Worm (Caenorhabditis elegans): Measurements from ENCODE around the gene ptr-9.

The ptr-9 gene

DNA sequence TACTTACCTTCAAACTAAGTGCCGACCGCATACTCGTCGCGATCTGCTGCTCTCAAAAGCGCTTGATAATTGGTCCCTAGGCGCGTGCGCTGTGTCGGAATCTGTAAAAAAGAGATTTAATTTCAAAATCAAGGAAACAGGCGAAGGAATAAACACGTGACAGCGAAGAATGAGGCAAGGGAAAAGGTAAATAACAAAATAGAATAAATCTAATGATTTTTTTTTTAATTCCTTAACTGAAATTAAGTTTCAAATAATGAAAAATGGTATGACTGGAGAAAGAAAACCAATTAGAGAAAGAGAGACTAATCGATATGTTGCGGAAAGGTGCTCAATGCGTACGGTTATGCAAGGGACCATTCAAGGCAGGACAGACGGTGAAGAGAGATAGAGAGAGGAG lies 52.3 kb downstream of the ptr-9 start, which contains the start of gene cya-1:
Gene cya-1 (minus strand): TSS at position 101 of the 400 bp plus-strand sequence.
- peak; percentile 8; the same call in 1 of the 2 replicates for TF ChIP-seq madf-6 (GFP tag; IDR thresholded peaks at IDR 0.05)
- TF ChIP-seq attf-3 (GFP tag; conservative IDR thresholded peaks at IDR 0.05): no peak

Data from whole organism, young adult.